Fruit fly (Drosophila melanogaster) whole organism, embryonic: ENCODE results near the gene UQCR-Q.

Experiments
- CG14441 ChIP-seq: fragments of 200-800 bp; sonication (Bioruptor generic); IDR thresholded peaks from 2 replicates; pipeline ENCODE4 v1.3.6; 2022; ENCODE audit warnings: missing biosample characterization, missing genetic modification characterization
- CG1603 ChIP-seq: fragments of 200-800 bp; sonication (Bioruptor generic); optimal IDR thresholded peaks from 2 replicates; lab custom pipeline; 2019; ENCODE audit warnings: missing biosample characterization, mild to moderate bottlenecking, missing genetic modification characterization, moderate library complexity
- CG18619 ChIP-seq: fragments of 200-800 bp; sonication (Bioruptor generic); optimal IDR thresholded peaks from 3 replicates; lab custom pipeline; 2017; ENCODE audit warnings: missing biosample characterization, mild to moderate bottlenecking, missing genetic modification characterization
- CG6854 ChIP-seq: fragments of 200-800 bp; sonication (Bioruptor generic); optimal IDR thresholded peaks from 3 replicates; lab custom pipeline; 2017; ENCODE audit warnings: missing biosample characterization, mild to moderate bottlenecking, missing genetic modification characterization
- Chrac-16 ChIP-seq: fragments of 200-800 bp; sonication (Bioruptor generic); optimal IDR thresholded peaks from 3 replicates; lab custom pipeline; 2016; ENCODE audit warnings: missing biosample characterization, missing genetic modification characterization
- Dp ChIP-seq: fragments of 200-800 bp; sonication (Bioruptor generic); optimal IDR thresholded peaks from 2 replicates; lab custom pipeline; 2018; ENCODE audit warnings: missing biosample characterization, mild to moderate bottlenecking, missing genetic modification characterization, moderate library complexity
- Hmr ChIP-seq: fragments of 200-800 bp; sonication (Bioruptor generic); optimal IDR thresholded peaks from 3 replicates; lab custom pipeline; 2017; ENCODE audit warnings: mild to moderate bottlenecking, missing biosample characterization, missing genetic modification reagents, missing genetic modification characterization
- Vsx1 ChIP-seq: fragments of 200-800 bp; sonication (Bioruptor generic); optimal IDR thresholded peaks from 2 replicates; lab custom pipeline; 2017; ENCODE audit warnings: missing biosample characterization, mild to moderate bottlenecking, missing genetic modification characterization, missing genetic modification reagents
- bab2 ChIP-seq: fragments of 200-800 bp; sonication (Bioruptor generic); optimal IDR thresholded peaks from 2 replicates; lab custom pipeline; 2016; ENCODE audit warnings: missing biosample characterization, missing genetic modification characterization
- kah ChIP-seq: fragments of 200-800 bp; sonication (Bioruptor generic); optimal IDR thresholded peaks from 2 replicates; lab custom pipeline; 2018; ENCODE audit warnings: missing biosample characterization, mild to moderate bottlenecking, missing genetic modification characterization
- nmo ChIP-seq: fragments of 200-800 bp; sonication (Bioruptor generic); optimal IDR thresholded peaks from 2 replicates; lab custom pipeline; 2018; ENCODE audit warnings: missing biosample characterization, mild to moderate bottlenecking, missing genetic modification characterization, moderate library complexity
- odd ChIP-seq: fragments of 200-800 bp; sonication (Bioruptor generic); optimal IDR thresholded peaks from 2 replicates; lab custom pipeline; 2017; ENCODE audit warnings: missing biosample characterization, mild to moderate bottlenecking, missing genetic modification characterization
- otp ChIP-seq: fragments of 200-800 bp; sonication (Bioruptor generic); IDR thresholded peaks from 3 replicates; pipeline ENCODE4, ENCODE4 v1.3.6; 2022; ENCODE audit warnings: missing biosample characterization, missing genetic modification characterization

DNA sequence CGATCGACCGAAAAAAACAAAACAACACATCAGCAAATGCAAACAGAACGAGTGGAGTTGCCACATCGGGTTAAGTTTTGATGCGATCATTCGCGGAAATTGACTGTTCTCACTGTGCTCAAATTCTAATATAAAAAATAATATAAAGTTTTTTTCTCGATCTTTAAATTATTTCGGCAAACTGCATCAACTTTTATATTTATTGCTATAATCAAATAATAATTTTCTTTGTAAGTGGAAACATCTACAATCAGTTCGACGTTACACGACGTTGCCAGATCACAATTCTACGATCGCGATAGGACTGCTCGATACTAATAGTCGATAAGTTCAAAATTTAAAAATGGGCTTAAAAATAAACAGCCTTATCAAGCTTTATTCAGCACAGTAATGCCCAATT is 45.8 kb upstream of the UQCR-Q start, which contains the start of gene Gorab:
- TF ChIP-seq CG18619 (GFP tag; lab: Kevin White, UChicago): peak; percentile 74
- peak; percentile 97 for TF ChIP-seq CG14441 (GFP tag; lab: Robert Waterston, UW)
- peak; percentile 67 for TF ChIP-seq Hmr (GFP tag; lab: Kevin White, UChicago)
- TF ChIP-seq CG6854 (GFP tag; lab: Kevin White, UChicago): no peak
- TF ChIP-seq Vsx1 (GFP tag; lab: Kevin White, UChicago): peak; percentile 87
- peak; percentile 92 for TF ChIP-seq Chrac-16 (GFP tag; lab: Kevin White, UChicago)
- peak; percentile 95 for TF ChIP-seq nmo
- TF ChIP-seq odd (GFP tag; lab: Kevin White, UChicago): peak; percentile 39
- TF ChIP-seq CG1603 (tag; lab: Kevin White, UChicago): no peak
- peak; percentile 83 for TF ChIP-seq bab2 (GFP tag; lab: Kevin White, UChicago)
- no peak for TF ChIP-seq kah (GFP tag; lab: Kevin White, UChicago)
- TF ChIP-seq Dp (GFP tag; lab: Kevin White, UChicago): peak; percentile 75
- peak; percentile 92 for TF ChIP-seq otp (GFP tag; lab: Robert Waterston, UW)
